Worm (Caenorhabditis elegans): Measurements from ENCODE around the gene C01F6.14.

C01F6.14 gene

ce11 chrIV:9146819-9147518, 43.0 kb upstream of the C01F6.14 start, which contains the start of the genes rpb-12 and aly-2 (continued):
- TF ChIP-seq F23B12.7 (tag; optimal IDR thresholded peaks at IDR 0.05; ENCODE audit: insufficient read depth) (peak; percentile 64), ceh-91 (GFP tag; IDR thresholded peaks at IDR 0.05) (peak; percentile 88), snpc-4 (GFP tag; optimal IDR thresholded peaks at IDR 0.05) (peak; percentile 79), snpc-4 (tag; optimal IDR thresholded peaks at IDR 0.05) (peak; percentile 61 to 80 (median 64)), C06A6.2 (GFP tag; conservative IDR thresholded peaks at IDR 0.05) (no peak), rec-8 (tag; optimal IDR thresholded peaks at IDR 0.05) (no peak), nhr-90 (tag; optimal IDR thresholded peaks at IDR 0.05) (no peak), cebp-2 (GFP tag; IDR thresholded peaks at IDR 0.05) (no peak), gei-17 (GFP tag; optimal IDR thresholded peaks at IDR 0.05) (no peak), him-1 (tag; optimal IDR thresholded peaks at IDR 0.05) (peak; percentile 75), ceh-27 (GFP tag; optimal IDR thresholded peaks at IDR 0.05) (peak; percentile 23), D2030.7 (GFP tag; IDR thresholded peaks at IDR 0.05) (peak; percentile 91), ceh-58 (GFP tag; IDR thresholded peaks at IDR 0.05) (no peak), akir-1 (GFP tag; optimal IDR thresholded peaks at IDR 0.05) (no peak), Y67H2A.10 (GFP tag; conservative IDR thresholded peaks at IDR 0.05) (no peak)

DNA sequence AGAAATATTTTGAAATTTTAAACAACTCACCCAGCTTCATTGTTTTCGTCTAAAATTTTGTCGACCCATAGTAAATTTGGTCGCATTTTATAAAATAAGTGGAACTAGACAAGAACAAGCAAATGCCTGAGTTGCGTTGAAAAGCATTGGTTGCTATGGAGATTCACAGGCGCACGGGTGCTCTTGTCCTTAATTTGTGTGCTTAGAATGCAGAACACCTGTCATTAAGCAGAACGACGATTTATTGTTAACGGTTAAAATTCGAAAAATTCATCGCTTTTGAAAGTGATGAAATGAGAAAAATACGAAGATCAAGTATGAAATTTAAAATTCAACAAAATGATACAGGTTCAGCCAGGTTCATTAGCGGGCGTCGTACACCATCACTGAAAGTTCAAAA, 42.2 kb upstream of the C01F6.14 start, which contains the start of gene daf-10:
daf-10 (minus strand) TSS at position 101 of the 400 bp plus-strand sequence.
- no peak for TF ChIP-seq mes-4 (tag; optimal IDR thresholded peaks at IDR 0.05)
- TF ChIP-seq C17E4.6 (GFP tag; IDR thresholded peaks at IDR 0.05): no peak
- no peak for TF ChIP-seq somi-1 (GFP tag; optimal IDR thresholded peaks at IDR 0.05)
- TF ChIP-seq F22D6.2 (tag; optimal IDR thresholded peaks at IDR 0.05): no peak
- no peak for TF ChIP-seq aptf-3 (GFP tag; IDR thresholded peaks at IDR 0.05)
- no peak for TF ChIP-seq ztf-18 (tag; optimal IDR thresholded peaks at IDR 0.05)
- no peak for TF ChIP-seq bed-1 (GFP tag; IDR thresholded peaks at IDR 0.05)
- no peak for TF ChIP-seq snpc-4 (GFP tag; optimal IDR thresholded peaks at IDR 0.05)
- no peak for TF ChIP-seq snpc-4 (tag; optimal IDR thresholded peaks at IDR 0.05)
- no peak for TF ChIP-seq attf-6 (GFP tag; IDR thresholded peaks at IDR 0.05)
- TF ChIP-seq sptf-2 (GFP tag; optimal IDR thresholded peaks at IDR 0.05): no peak
- TF ChIP-seq aptf-2 (GFP tag; conservative IDR thresholded peaks at IDR 0.05): no peak
- TF ChIP-seq die-1 (tag; optimal IDR thresholded peaks at IDR 0.05): no peak
- TF ChIP-seq tbp1 (GFP tag; optimal IDR thresholded peaks at IDR 0.05): no peak
- TF ChIP-seq nhr-90 (tag; optimal IDR thresholded peaks at IDR 0.05): no peak
- no peak for TF ChIP-seq F33H1.4 (GFP tag; IDR thresholded peaks at IDR 0.05)
- no peak for TF ChIP-seq dox-1 (GFP tag; IDR thresholded peaks at IDR 0.05)

ce11 chrIV:9144405-9144804, 40.5 kb upstream of the C01F6.14 start, which contains the start of gene flp-1:
Gene flp-1 (plus strand): TSS chrIV:9144705.
- TF ChIP-seq nfya-2 (GFP tag; IDR thresholded peaks at IDR 0.05) (no peak), ztf-26 (tag; optimal IDR thresholded peaks at IDR 0.05) (no peak), snpc-1.1 (tag; optimal IDR thresholded peaks at IDR 0.05; ENCODE audit: insufficient read depth) (no peak), tlf-1 (GFP tag; optimal IDR thresholded peaks at IDR 0.05) (no peak), dpff-1 (tag; optimal IDR thresholded peaks at IDR 0.05) (no peak), bed-1 (GFP tag; IDR thresholded peaks at IDR 0.05) (no peak), him-1 (tag; optimal IDR thresholded peaks at IDR 0.05) (no peak), C17E4.6 (GFP tag; IDR thresholded peaks at IDR 0.05) (no peak), madf-3 (GFP tag; IDR thresholded peaks at IDR 0.05) (no peak), cebp-2 (GFP tag; IDR thresholded peaks at IDR 0.05) (no peak), zfh-2 (GFP tag; conservative IDR thresholded peaks at IDR 0.05) (no peak), bed-2 (GFP tag; IDR thresholded peaks at IDR 0.05) (no peak), nhr-90 (tag; optimal IDR thresholded peaks at IDR 0.05) (no peak)

Data from whole organism, young adult.